Fruit fly (Drosophila melanogaster): Measurements from ENCODE around the gene Delta.

dm6 chr3R:19312281-19312827 lies 13.7 kb downstream of the Delta start:
- TF ChIP-seq bab1 (GFP tag; optimal IDR thresholded peaks at IDR 0.05): no peak
- no peak for TF ChIP-seq Hr96 (GFP tag; optimal IDR thresholded peaks at IDR 0.05)
- TF ChIP-seq CG1620 (GFP tag; optimal IDR thresholded peaks at IDR 0.05): no peak
- TF ChIP-seq CG5204 (GFP tag; optimal IDR thresholded peaks at IDR 0.05): no peak
- no peak for TF ChIP-seq cic (GFP tag; optimal IDR thresholded peaks at IDR 0.05)
- no peak for TF ChIP-seq CG7045 (GFP tag; optimal IDR thresholded peaks at IDR 0.05)
- TF ChIP-seq Crg-1 (GFP tag; optimal IDR thresholded peaks at IDR 0.05): no peak
- TF ChIP-seq kay (GFP tag; ENCODE audit: borderline replicate concordance): no peak
- no peak for TF ChIP-seq CG11617 (GFP tag; optimal IDR thresholded peaks at IDR 0.05)
- TF ChIP-seq ovo (GFP tag; optimal IDR thresholded peaks at IDR 0.05): no peak
- no peak for TF ChIP-seq Mnt (GFP tag; optimal IDR thresholded peaks at IDR 0.05)
- no peak for TF ChIP-seq CG7101 (tag; optimal IDR thresholded peaks at IDR 0.05)

Data from whole organism, adult.